Worm (Caenorhabditis elegans) whole organism, L4 larva: ENCODE results near the gene C05C12.1.
A peak's percentile ranks its signal among the peaks of the same experiment; 100 is the strongest.

Experiments used
- F26F4.8 ChIP-seq: fragments of 200-800 bp; sonication (Bioruptor generic); conservative IDR thresholded peaks from 2 replicates; pipeline ENCODE4 v1.3.6; 2022; ENCODE audit warnings: missing genetic modification characterization, missing compliant biosample characterization
- F44E2.7 ChIP-seq: fragments of 200-800 bp; sonication (Bioruptor generic); IDR thresholded peaks from 2 replicates; pipeline ENCODE4 v2.1.2; 2022; ENCODE audit warnings: missing genetic modification characterization, missing compliant biosample characterization
- R02D3.7 ChIP-seq: fragments of 150-350 bp; sonication (generic microtip); optimal IDR thresholded peaks from 3 replicates; lab custom pipeline; 2014; ENCODE audit warnings: missing biosample characterization, missing genetic modification characterization
- T26A8.4 ChIP-seq: fragments of 200-800 bp; sonication (Bioruptor generic); IDR thresholded peaks from 2 replicates; pipeline ENCODE4 v1.3.6; 2022; ENCODE audit warnings: missing genetic modification characterization, missing compliant biosample characterization
- Y5F2A.4 ChIP-seq: fragments of 200-800 bp; sonication (Bioruptor generic); optimal IDR thresholded peaks from 2 replicates; lab custom pipeline; 2018; ENCODE audit warnings: mild to moderate bottlenecking, missing genetic modification characterization, missing compliant biosample characterization
- ZK337.2 ChIP-seq: fragments of 200-800 bp; sonication (Bioruptor generic); IDR thresholded peaks from 2 replicates; pipeline ENCODE4 v1.3.6; 2022; ENCODE audit warnings: missing genetic modification reagents, missing genetic modification characterization, missing compliant biosample characterization
- ZK546.5 ChIP-seq, 2 experiments: sonication (generic microtip); optimal IDR thresholded peaks; 2 replicates each; lab custom pipeline; 2017; ENCODE audit warnings: missing biosample characterization in 2 of 2, missing genetic modification characterization in 2 of 2
- aha-1 ChIP-seq: fragments of 150-350 bp; peaks from one replicate; lab custom pipeline; 2014; ENCODE audit warnings: missing biosample characterization, missing genetic modification characterization
- attf-4 ChIP-seq: sonication (generic microtip); optimal IDR thresholded peaks from 3 replicates; lab custom pipeline; 2017; ENCODE audit warnings: missing biosample characterization, missing genetic modification characterization
- ceh-20 ChIP-seq: fragments of 200-800 bp; sonication (Bioruptor generic); IDR thresholded peaks from 2 replicates; pipeline ENCODE4 v1.3.6; 2022; ENCODE audit warnings: missing genetic modification reagents, missing genetic modification characterization, missing compliant biosample characterization
- ctbp-1 ChIP-seq: fragments of 200-800 bp; sonication (Bioruptor generic); IDR thresholded peaks from 2 replicates; pipeline ENCODE4 v1.3.6; 2022; ENCODE audit warnings: missing genetic modification reagents, missing genetic modification characterization, missing compliant biosample characterization
- daf-16 ChIP-seq, 3 experiments: sonication (generic microtip); optimal IDR thresholded peaks; 2 replicates each; lab custom pipeline; 2016 to 2017; ENCODE audit warnings: missing genetic modification characterization in 3 of 3, missing genetic modification reagents in 3 of 3, mild to moderate bottlenecking in 2 of 3, missing compliant biosample characterization in 2 of 3, missing biosample characterization in 1 of 3, moderate library complexity in 1 of 3
- daf-8 ChIP-seq: fragments of 200-800 bp; sonication (Bioruptor generic); IDR thresholded peaks from 2 replicates; pipeline ENCODE4 v1.3.6; 2022; ENCODE audit warnings: missing genetic modification characterization, missing compliant biosample characterization
- dmd-6 ChIP-seq: fragments of 200-800 bp; sonication (Bioruptor generic); IDR thresholded peaks from 2 replicates; pipeline ENCODE4 v1.3.6; 2022; ENCODE audit warnings: missing genetic modification reagents, missing genetic modification characterization, missing compliant biosample characterization
- dmd-8 ChIP-seq: fragments of 200-800 bp; sonication (Bioruptor generic); IDR thresholded peaks from 2 replicates; pipeline ENCODE4 v1.3.6; 2022; ENCODE audit warnings: missing genetic modification characterization, missing compliant biosample characterization
- dmd-9 ChIP-seq: fragments of 200-800 bp; sonication (Bioruptor generic); IDR thresholded peaks from 2 replicates; pipeline ENCODE4 v1.3.6; 2022; ENCODE audit warnings: missing genetic modification reagents, missing genetic modification characterization, missing compliant biosample characterization
- dpl-1 ChIP-seq: fragments of 150-350 bp; optimal IDR thresholded peaks from 2 replicates; lab custom pipeline; 2014; ENCODE audit warnings: missing biosample characterization, missing genetic modification reagents, missing genetic modification characterization
- dve-1 ChIP-seq: sonication (generic microtip); optimal IDR thresholded peaks from 2 replicates; lab custom pipeline; 2017; ENCODE audit warnings: antibody characterized with exemption, mild to moderate bottlenecking, missing genetic modification characterization, missing compliant biosample characterization; ENCODE audit not compliant: insufficient read depth
- hlh-11 ChIP-seq: fragments of 200-800 bp; sonication (Bioruptor generic); optimal IDR thresholded peaks from 2 replicates; lab custom pipeline; 2018; ENCODE audit warnings: mild to moderate bottlenecking, missing genetic modification characterization, missing compliant biosample characterization
- hlh-30 ChIP-seq: sonication (generic microtip); optimal IDR thresholded peaks from 2 replicates; lab custom pipeline; 2017; ENCODE audit warnings: antibody characterized with exemption, mild to moderate bottlenecking, missing genetic modification characterization, missing compliant biosample characterization; ENCODE audit not compliant: insufficient read depth
- jun-1 ChIP-seq: fragments of 150-350 bp; optimal IDR thresholded peaks from 2 replicates; lab custom pipeline; 2014; ENCODE audit warnings: missing biosample characterization, missing genetic modification reagents, missing genetic modification characterization
- lim-7 ChIP-seq: fragments of 200-800 bp; sonication (Bioruptor generic); IDR thresholded peaks from 2 replicates; pipeline ENCODE4 v1.3.6; 2022; ENCODE audit warnings: missing genetic modification characterization, missing compliant biosample characterization
- lin-1 ChIP-seq: fragments of 200-800 bp; sonication (Bioruptor generic); IDR thresholded peaks from 2 replicates; pipeline ENCODE4 v1.3.6; 2022; ENCODE audit warnings: missing genetic modification reagents, missing genetic modification characterization, missing compliant biosample characterization
- lin-29 ChIP-seq: fragments of 200-800 bp; sonication (Bioruptor generic); IDR thresholded peaks from 2 replicates; pipeline ENCODE4 v1.3.6; 2022; ENCODE audit warnings: missing genetic modification reagents, missing genetic modification characterization, missing compliant biosample characterization
- lin-38 ChIP-seq: fragments of 200-800 bp; sonication (Bioruptor generic); IDR thresholded peaks from 2 replicates; pipeline ENCODE4 v1.3.6; 2022; ENCODE audit warnings: missing genetic modification reagents, missing genetic modification characterization, missing compliant biosample characterization
- madf-5 ChIP-seq, 2 experiments: fragments of 200-800 bp; sonication (Bioruptor generic); IDR thresholded peaks; 2 replicates each; pipeline ENCODE4 v1.3.6; 2022; ENCODE audit warnings: missing compliant biosample characterization in 2 of 2, missing genetic modification characterization in 2 of 2
- mxl-2 ChIP-seq: fragments of 200-800 bp; sonication (Bioruptor generic); conservative IDR thresholded peaks from 2 replicates; pipeline ENCODE4 v1.3.6; 2022; ENCODE audit warnings: missing genetic modification reagents, missing genetic modification characterization, missing compliant biosample characterization
- nhr-10 ChIP-seq: fragments of 150-350 bp; optimal IDR thresholded peaks from 2 replicates; lab custom pipeline; 2014; ENCODE audit warnings: missing biosample characterization, missing genetic modification characterization
- nhr-11 ChIP-seq: fragments of 150-350 bp; optimal IDR thresholded peaks from 2 replicates; lab custom pipeline; 2014; ENCODE audit warnings: missing biosample characterization, missing genetic modification characterization
- nhr-28 ChIP-seq: fragments of 150-350 bp; optimal IDR thresholded peaks from 2 replicates; lab custom pipeline; 2014; ENCODE audit warnings: missing biosample characterization, missing genetic modification characterization
- nhr-41 ChIP-seq: fragments of 200-800 bp; sonication (Bioruptor generic); IDR thresholded peaks from 2 replicates; pipeline ENCODE4 v1.3.6; 2022; ENCODE audit warnings: missing genetic modification reagents, missing genetic modification characterization, missing compliant biosample characterization
- nhr-42 ChIP-seq: fragments of 200-800 bp; sonication (Bioruptor generic); IDR thresholded peaks from 2 replicates; pipeline ENCODE4 v1.3.6; 2022; ENCODE audit warnings: missing genetic modification characterization, missing compliant biosample characterization
- nhr-48 ChIP-seq: sonication (generic microtip); optimal IDR thresholded peaks from 2 replicates; lab custom pipeline; 2016; ENCODE audit warnings: mild to moderate bottlenecking, missing genetic modification characterization, missing compliant biosample characterization
- nhr-77 ChIP-seq: fragments of 150-350 bp; optimal IDR thresholded peaks from 2 replicates; lab custom pipeline; 2014; ENCODE audit warnings: missing biosample characterization, missing genetic modification characterization
- php-3 ChIP-seq: fragments of 200-800 bp; sonication (Bioruptor generic); IDR thresholded peaks from 2 replicates; pipeline ENCODE4 v1.3.6; 2022; ENCODE audit warnings: missing genetic modification reagents, missing genetic modification characterization, missing compliant biosample characterization
- pqm-1 ChIP-seq: sonication (generic microtip); optimal IDR thresholded peaks from 2 replicates; lab custom pipeline; 2017; ENCODE audit warnings: missing biosample characterization, missing genetic modification characterization
- rbr-2 ChIP-seq: sonication (generic microtip); optimal IDR thresholded peaks from 2 replicates; lab custom pipeline; 2016; ENCODE audit warnings: missing genotype, missing genetic modification characterization, missing compliant biosample characterization
- snpc-4 ChIP-seq: fragments of 150-350 bp; optimal IDR thresholded peaks from 2 replicates; lab custom pipeline; 2014; ENCODE audit warnings: missing biosample characterization, missing genetic modification characterization
- spr-1 ChIP-seq: sonication (generic microtip); optimal IDR thresholded peaks from 2 replicates; lab custom pipeline; 2016; ENCODE audit warnings: mild to moderate bottlenecking, missing genetic modification characterization, missing compliant biosample characterization
- spr-3 ChIP-seq: fragments of 200-800 bp; sonication (Bioruptor generic); optimal IDR thresholded peaks from 2 replicates; lab custom pipeline; 2018; ENCODE audit warnings: mild to moderate bottlenecking, missing genetic modification characterization, missing compliant biosample characterization
- tra-1 ChIP-seq: fragments of 200-800 bp; sonication (Bioruptor generic); IDR thresholded peaks from 2 replicates; pipeline ENCODE4 v1.3.6; 2022; ENCODE audit warnings: missing genetic modification reagents, missing genetic modification characterization, missing compliant biosample characterization
- zip-11 ChIP-seq: fragments of 200-800 bp; sonication (Bioruptor generic); IDR thresholded peaks from 2 replicates; pipeline ENCODE4 v1.3.6; 2022; ENCODE audit warnings: missing genetic modification characterization, missing compliant biosample characterization
- ztf-11 ChIP-seq: fragments of 150-350 bp; optimal IDR thresholded peaks from 2 replicates; lab custom pipeline; 2014; ENCODE audit warnings: missing biosample characterization, missing genetic modification characterization
- ztf-7 ChIP-seq: fragments of 150-350 bp; optimal IDR thresholded peaks from 2 replicates; lab custom pipeline; 2014; ENCODE audit warnings: missing biosample characterization, missing genetic modification characterization

The C05C12.1 gene

DNA sequence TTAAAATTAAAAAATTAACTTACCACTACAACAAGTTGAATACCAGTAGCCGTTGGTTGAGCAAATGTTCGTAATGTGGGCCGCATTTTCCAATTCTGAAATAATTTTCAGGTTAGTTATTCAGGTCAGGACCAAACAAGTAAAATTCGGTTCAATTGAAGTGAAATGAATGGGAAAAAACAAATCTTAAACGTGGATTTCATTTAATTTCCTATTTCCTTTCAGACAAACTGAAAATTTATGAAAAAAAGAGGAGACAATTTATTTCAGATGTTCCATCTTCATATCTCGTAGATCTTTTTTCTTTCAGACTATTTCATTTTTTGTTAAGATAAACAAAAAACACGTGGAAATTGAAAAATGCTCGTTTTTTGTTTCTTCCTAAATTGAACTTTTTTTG, 12.4 kb upstream of the C05C12.1 start, which contains the start of gene C05C12.6:
TSS of gene C05C12.6 (minus strand) at position 101 of the 400 bp plus-strand sequence.
- no peak for TF ChIP-seq dmd-6 (GFP tag; lab: Robert Waterston, UW)
- TF ChIP-seq F44E2.7 = no peak
- no peak for TF ChIP-seq F26F4.8 (GFP tag; lab: Robert Waterston, UW)
- no peak for TF ChIP-seq ceh-20 (GFP tag; lab: Robert Waterston, UW)
- no peak for TF ChIP-seq attf-4
- TF ChIP-seq mxl-2 = no peak
- TF ChIP-seq snpc-4 (tag; lab: Kevin White, UChicago) = no peak
- no peak for TF ChIP-seq spr-3 (GFP tag; lab: Kevin White, UChicago)
- TF ChIP-seq ztf-11 (tag; lab: Kevin White, UChicago) = no peak
- no peak for TF ChIP-seq madf-5 (GFP tag; IDR thresholded peaks at IDR 0.05; lab: Robert Waterston, UW)
- no peak for TF ChIP-seq rbr-2 (tag; lab: Kevin White, UChicago)
- TF ChIP-seq nhr-41 = no peak
- no peak for TF ChIP-seq dmd-9 (GFP tag; lab: Robert Waterston, UW)
- no peak for TF ChIP-seq spr-1 (tag; lab: Kevin White, UChicago)
- no peak for TF ChIP-seq ZK337.2 (GFP tag; lab: Robert Waterston, UW)

DNA sequence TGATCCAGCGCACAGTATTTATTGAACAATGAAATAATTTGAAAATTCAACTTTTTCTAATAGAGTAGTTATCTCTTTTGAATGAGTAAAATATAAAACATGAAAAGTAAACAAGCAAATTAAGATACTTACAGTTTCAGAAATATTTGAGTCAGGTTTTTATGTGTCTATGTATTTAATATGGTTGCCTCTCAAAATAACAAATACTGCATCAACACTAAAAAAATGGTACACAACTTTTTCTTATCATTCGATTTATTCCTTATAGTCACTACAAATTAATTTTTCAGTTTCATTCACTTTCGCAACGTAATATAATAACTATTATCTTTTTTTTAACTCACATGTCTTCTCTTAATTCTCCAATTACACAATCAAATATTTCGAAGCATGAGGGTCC, 6.4 kb upstream of the C05C12.1 start:
- TF ChIP-seq T26A8.4 (GFP tag; lab: Robert Waterston, UW) (no peak), jun-1 (no peak), nhr-11 (tag; lab: Kevin White, UChicago) (no peak), daf-16 (GFP tag; optimal IDR thresholded peaks at IDR 0.05; lab: Kevin White, UChicago) (no peak), daf-16 (tag; optimal IDR thresholded peaks at IDR 0.05; lab: Kevin White, UChicago) (peak; percentile 85), nhr-77 (tag; lab: Kevin White, UChicago) (peak; percentile 12), ztf-7 (tag; lab: Kevin White, UChicago) (no peak), zip-11 (GFP tag; lab: Robert Waterston, UW) (no peak), ctbp-1 (GFP tag; lab: Robert Waterston, UW) (no peak), attf-4 (no peak), Y5F2A.4 (no peak), php-3 (0 out of 2 replicates have a peak, but pooled peaks have one; percentile 18), nhr-42 (GFP tag; lab: Robert Waterston, UW) (no peak), daf-8 (GFP tag; lab: Robert Waterston, UW) (no peak), F26F4.8 (GFP tag; lab: Robert Waterston, UW) (no peak), R02D3.7 (tag; lab: Kevin White, UChicago) (no peak), nhr-10 (tag; lab: Kevin White, UChicago) (no peak), nhr-48 (tag; lab: Kevin White, UChicago) (no peak), dve-1 (tag; lab: Kevin White, UChicago) (peak; percentile 46), tra-1 (GFP tag; lab: Robert Waterston, UW) (no peak), lin-29 (GFP tag; lab: Robert Waterston, UW) (no peak), nhr-28 (peak; percentile 74), lin-1 (GFP tag; lab: Robert Waterston, UW) (no peak), spr-3 (GFP tag; lab: Kevin White, UChicago) (no peak)

DNA sequence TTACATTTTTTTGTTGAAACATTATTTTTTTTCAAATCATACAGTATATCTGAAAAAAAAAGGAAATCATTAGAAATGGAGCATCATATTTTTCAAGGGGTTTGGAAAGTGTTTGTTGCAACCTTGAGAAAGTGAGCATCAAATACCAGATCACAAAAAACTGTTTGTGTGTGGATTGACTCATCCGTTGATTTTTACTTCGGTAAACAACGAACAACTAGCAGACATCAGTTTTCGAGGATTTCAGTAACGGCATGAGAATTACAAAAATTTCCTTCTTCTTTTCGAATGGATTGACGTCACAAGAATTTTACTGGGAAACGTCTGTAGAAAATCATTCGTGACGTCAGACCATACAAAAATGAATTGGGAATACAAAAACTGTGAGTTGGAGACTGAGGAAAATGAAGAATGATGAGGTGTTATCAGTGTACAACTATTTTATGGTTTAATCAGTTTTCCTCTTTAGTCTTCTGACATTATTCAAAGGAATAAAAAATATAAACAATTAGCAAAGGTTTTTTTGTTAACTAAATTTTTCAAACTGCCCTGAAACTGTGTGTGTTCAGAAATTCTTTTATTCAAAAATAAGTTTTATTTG, 5.7 kb upstream of the C05C12.1 start, which contains the start of gene C05C12.4:
TSS of gene C05C12.4 (minus strand) at position 51 of the 601 bp plus-strand sequence.
- TF ChIP-seq pqm-1 (peak; percentile 57), lim-7 (GFP tag; lab: Robert Waterston, UW) (no peak), hlh-11 (no peak), aha-1 (tag; lab: Kevin White, UChicago) (peak; percentile 13), dpl-1 (GFP tag; lab: Kevin White, UChicago) (no peak), ZK546.5 (tag; optimal IDR thresholded peaks at IDR 0.05; lab: Kevin White, UChicago) (no peak), ztf-7 (tag; lab: Kevin White, UChicago) (no peak), nhr-28 (peak; percentile 71), spr-1 (tag; lab: Kevin White, UChicago) (no peak), dve-1 (tag; lab: Kevin White, UChicago) (peak; percentile 51), lin-38 (GFP tag; lab: Robert Waterston, UW) (no peak), daf-16 (GFP tag; optimal IDR thresholded peaks at IDR 0.05; lab: Kevin White, UChicago) (no peak), daf-16 (tag; optimal IDR thresholded peaks at IDR 0.05; lab: Kevin White, UChicago) (peak; percentile 72), hlh-30 (tag; lab: Kevin White, UChicago) (peak; percentile 30), dmd-8 (GFP tag; lab: Robert Waterston, UW) (no peak), nhr-77 (tag; lab: Kevin White, UChicago) (peak; percentile 20), php-3 (peak; percentile 46; the same call in 1 of the 2 replicates)
